Worm (Caenorhabditis elegans) whole organism, L1 larva: ENCODE results near the gene nlp-53.

Experiments used
- ama-1 ChIP-seq: fragments of 150-350 bp; optimal IDR thresholded peaks from 2 replicates; lab custom pipeline; 2014
- efl-1 ChIP-seq, 4 experiments: fragments of 150-350 bp; optimal IDR thresholded peaks in 3 of 4; peaks in 1 of 4; 1 replicate in 1 of 4; 2 replicates in 3 of 4; lab custom pipeline; 2014; ENCODE audit warnings: missing biosample characterization in 2 of 4, missing genetic modification characterization in 2 of 4, missing genetic modification reagents in 2 of 4
- mep-1 ChIP-seq: fragments of 150-350 bp; optimal IDR thresholded peaks from 2 replicates; lab custom pipeline; 2014; ENCODE audit warnings: missing biosample characterization, missing genetic modification characterization

DNA sequence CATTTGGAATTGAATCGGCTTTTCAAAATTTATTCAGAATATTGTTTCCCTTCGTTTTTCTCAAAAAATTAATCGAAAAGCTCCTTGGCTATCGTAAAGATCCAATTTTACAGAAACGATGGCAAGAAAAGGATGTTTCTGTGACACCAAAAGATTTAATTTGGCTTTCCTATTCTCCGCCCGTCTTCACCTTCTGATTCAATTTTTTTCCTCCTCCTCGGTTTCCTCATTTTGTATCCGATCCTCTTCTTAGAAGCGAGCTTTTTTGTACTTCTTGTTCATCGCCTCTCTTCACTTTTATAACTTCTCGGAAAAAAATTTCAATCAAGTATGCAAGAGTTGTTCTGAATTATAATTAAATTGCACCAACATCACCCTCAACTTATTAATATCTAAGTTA is 8.6 kb upstream of the nlp-53 start:
- TF ChIP-seq efl-1 (optimal IDR thresholded peaks at IDR 0.05; lab: Kevin White, UChicago) (no peak), efl-1 (GFP tag; optimal IDR thresholded peaks at IDR 0.05 in 1 of 2; lab: Kevin White, UChicago) (no peak), ama-1 (lab: Kevin White, UChicago) (no peak), mep-1 (tag; lab: Kevin White, UChicago) (no peak)
